Worm (Caenorhabditis elegans) whole organism, L4 larva: ENCODE results near the gene nhr-4.

Experiments used
- R02D3.7 ChIP-seq: fragments of 150-350 bp; sonication (generic microtip); optimal IDR thresholded peaks from 3 replicates; lab custom pipeline; 2014; ENCODE audit warnings: missing biosample characterization, missing genetic modification characterization
- ama-1 ChIP-seq: fragments of 150-350 bp; optimal IDR thresholded peaks from 2 replicates; lab custom pipeline; 2014; ENCODE audit warnings: inconsistent platforms, mixed read lengths
- ceh-28 ChIP-seq: fragments of 150-350 bp; optimal IDR thresholded peaks from 2 replicates; lab custom pipeline; 2014; ENCODE audit warnings: missing biosample characterization, missing genetic modification reagents, missing genetic modification characterization
- ceh-44 ChIP-seq: fragments of 200-800 bp; sonication (Bioruptor generic); IDR thresholded peaks from 2 replicates; pipeline ENCODE4 v1.3.6; 2022; ENCODE audit warnings: missing genetic modification reagents, missing genetic modification characterization, missing compliant biosample characterization
- dmd-6 ChIP-seq: fragments of 200-800 bp; sonication (Bioruptor generic); IDR thresholded peaks from 2 replicates; pipeline ENCODE4 v1.3.6; 2022; ENCODE audit warnings: missing genetic modification reagents, missing genetic modification characterization, missing compliant biosample characterization
- fkh-10 ChIP-seq: fragments of 150-350 bp; optimal IDR thresholded peaks from 2 replicates; lab custom pipeline; 2014; ENCODE audit warnings: missing biosample characterization, missing genetic modification reagents, missing genetic modification characterization
- lin-39 ChIP-seq: fragments of 150-350 bp; optimal IDR thresholded peaks from 2 replicates; lab custom pipeline; 2014; ENCODE audit warnings: missing biosample characterization, missing genetic modification reagents, missing genetic modification characterization
- mes-2 ChIP-seq: sonication (generic microtip); optimal IDR thresholded peaks from 2 replicates; lab custom pipeline; 2016; ENCODE audit warnings: missing genotype, mild to moderate bottlenecking, missing genetic modification characterization, missing compliant biosample characterization; ENCODE audit not compliant: poor library complexity, severe bottlenecking
- rbr-2 ChIP-seq: sonication (generic microtip); optimal IDR thresholded peaks from 2 replicates; lab custom pipeline; 2016; ENCODE audit warnings: missing genotype, missing genetic modification characterization, missing compliant biosample characterization
- snpc-4 ChIP-seq: fragments of 150-350 bp; optimal IDR thresholded peaks from 2 replicates; lab custom pipeline; 2014; ENCODE audit warnings: missing biosample characterization, missing genetic modification characterization
- unc-39 ChIP-seq: sonication (generic microtip); optimal IDR thresholded peaks from 2 replicates; lab custom pipeline; 2017; ENCODE audit warnings: missing biosample characterization, missing genetic modification characterization
- zag-1 ChIP-seq: fragments of 150-350 bp; optimal IDR thresholded peaks from 2 replicates; lab custom pipeline; 2014; ENCODE audit warnings: missing biosample characterization, missing genetic modification characterization

- no peak for TF ChIP-seq mes-2 (tag; lab: Kevin White, UChicago)
- no peak for TF ChIP-seq snpc-4 (tag; lab: Kevin White, UChicago)
- no peak for TF ChIP-seq fkh-10 (GFP tag; lab: Kevin White, UChicago)
- TF ChIP-seq ceh-28 (tag; lab: Kevin White, UChicago), result no peak
- TF ChIP-seq lin-39 (tag; lab: Kevin White, UChicago), result no peak
- TF ChIP-seq R02D3.7 (tag; lab: Kevin White, UChicago), result no peak
- no peak for TF ChIP-seq ama-1 (lab: Kevin White, UChicago)
- TF ChIP-seq dmd-6 (GFP tag; lab: Robert Waterston, UW), result no peak
- no peak for TF ChIP-seq zag-1
- TF ChIP-seq ceh-44 (GFP tag; lab: Robert Waterston, UW), result no peak
- no peak for TF ChIP-seq rbr-2 (tag; lab: Kevin White, UChicago)
- no peak for TF ChIP-seq unc-39
These were observed 24.5 kb downstream of the nhr-4 start, which contains the start of gene best-13 for ce11 chrIV:9903608-9904007.
